Worm (Caenorhabditis elegans): Measurements from ENCODE around the gene cyc-2.1.

DNA sequence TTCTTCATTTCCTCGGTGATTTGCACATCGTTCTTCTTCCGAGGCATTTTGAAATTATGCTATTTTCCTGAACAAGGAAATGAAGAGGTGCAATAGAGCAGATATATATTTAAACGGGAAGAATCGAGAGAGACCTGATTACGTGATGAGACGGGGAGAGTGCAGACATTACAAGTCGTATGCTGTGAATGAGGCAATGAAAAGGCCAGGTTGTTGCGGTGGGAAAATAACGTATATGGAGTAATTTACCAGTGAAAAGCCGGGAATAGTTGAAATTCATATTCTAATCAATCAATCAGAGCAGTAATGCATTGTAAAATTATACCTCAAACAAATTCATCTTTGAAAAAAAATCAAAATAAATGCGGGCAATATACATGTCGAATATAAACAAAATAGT lies 9.8 kb upstream of the cyc-2.1 start, which contains the start of gene Y17G9B.8:
- TF ChIP-seq lin-35 (GFP tag; optimal IDR thresholded peaks at IDR 0.05): no peak
- no peak for TF ChIP-seq elt-2 (tag; optimal IDR thresholded peaks at IDR 0.05)
- TF ChIP-seq aha-1 (tag; optimal IDR thresholded peaks at IDR 0.05): no peak
- no peak for TF ChIP-seq zag-1 (tag; optimal IDR thresholded peaks at IDR 0.05)
- TF ChIP-seq snpc-4 (tag; optimal IDR thresholded peaks at IDR 0.05): no peak
- TF ChIP-seq unc-86 (tag; optimal IDR thresholded peaks at IDR 0.05): no peak
- TF ChIP-seq fos-1 (tag; optimal IDR thresholded peaks at IDR 0.05): no peak
- TF ChIP-seq snu-23 (GFP tag; optimal IDR thresholded peaks at IDR 0.05): no peak
- no peak for TF ChIP-seq ztf-4 (tag; optimal IDR thresholded peaks at IDR 0.05)
- TF ChIP-seq nhr-85 (tag): no peak
- TF ChIP-seq unc-62 (GFP tag; optimal IDR thresholded peaks at IDR 0.05): no peak
- TF ChIP-seq ceh-82 (tag; optimal IDR thresholded peaks at IDR 0.05): no peak
- no peak for TF ChIP-seq unc-98 (GFP tag; IDR thresholded peaks at IDR 0.05)
- no peak for TF ChIP-seq ceh-90 (tag; optimal IDR thresholded peaks at IDR 0.05)

All from whole organism, L1 larva.